Worm (Caenorhabditis elegans): ENCODE results near the gene srj-27.

Gene srj-27

ce11 chrV:15127413-15127812, at the start of gene srj-27:
Gene srj-27 (minus strand): TSS chrV:15127513.
- no peak for TF ChIP-seq fos-1 (tag; optimal IDR thresholded peaks at IDR 0.05)
- TF ChIP-seq ztf-4 (tag; optimal IDR thresholded peaks at IDR 0.05), result no peak
- TF ChIP-seq aly-2 (tag; optimal IDR thresholded peaks at IDR 0.05), result no peak
- no peak for TF ChIP-seq skn-1 (tag; optimal IDR thresholded peaks at IDR 0.05)
- TF ChIP-seq C34F6.9 (tag; optimal IDR thresholded peaks at IDR 0.05), result no peak
- TF ChIP-seq blmp-1 (tag; optimal IDR thresholded peaks at IDR 0.05; ENCODE audit: insufficient read depth), result no peak
- TF ChIP-seq crh-2 (tag; optimal IDR thresholded peaks at IDR 0.05), result no peak
- no peak for TF ChIP-seq ama-1 (optimal IDR thresholded peaks at IDR 0.05)
- TF ChIP-seq mab-5 (tag; optimal IDR thresholded peaks at IDR 0.05), result no peak
- no peak for TF ChIP-seq zag-1 (tag; optimal IDR thresholded peaks at IDR 0.05)
- no peak for TF ChIP-seq ceh-16 (tag; optimal IDR thresholded peaks at IDR 0.05)
- TF ChIP-seq unc-62 (GFP tag; optimal IDR thresholded peaks at IDR 0.05), result no peak
- no peak for TF ChIP-seq nhr-23 (tag; optimal IDR thresholded peaks at IDR 0.05)
- no peak for TF ChIP-seq ZK546.5 (tag; optimal IDR thresholded peaks at IDR 0.05)
- TF ChIP-seq snpc-4 (tag; optimal IDR thresholded peaks at IDR 0.05), result no peak
- no peak for TF ChIP-seq lin-11 (tag; optimal IDR thresholded peaks at IDR 0.05)

ce11 chrV:15175459-15175858, 48.1 kb upstream of the srj-27 start, which contains the start of gene clec-47:
Gene clec-47 (plus strand): TSS chrV:15175759.
- no peak for TF ChIP-seq mdl-1 (tag; optimal IDR thresholded peaks at IDR 0.05)
- no peak for TF ChIP-seq ztf-1 (GFP tag; conservative IDR thresholded peaks at IDR 0.05)
- TF ChIP-seq nhr-10 (tag; optimal IDR thresholded peaks at IDR 0.05), result no peak
- no peak for TF ChIP-seq nhr-21 (tag; optimal IDR thresholded peaks at IDR 0.05)
- TF ChIP-seq nhr-11 (tag; optimal IDR thresholded peaks at IDR 0.05), result no peak
- TF ChIP-seq lin-13 (GFP tag; optimal IDR thresholded peaks at IDR 0.05), result no peak
- no peak for TF ChIP-seq C34F6.9 (tag; optimal IDR thresholded peaks at IDR 0.05)
- TF ChIP-seq mab-5 (tag; optimal IDR thresholded peaks at IDR 0.05), result no peak
- no peak for TF ChIP-seq aly-2 (tag; optimal IDR thresholded peaks at IDR 0.05)
- TF ChIP-seq ama-1 (optimal IDR thresholded peaks at IDR 0.05), result no peak
- TF ChIP-seq unc-62 (GFP tag; optimal IDR thresholded peaks at IDR 0.05), result no peak
- no peak for TF ChIP-seq ztf-11 (tag; optimal IDR thresholded peaks at IDR 0.05)
- no peak for TF ChIP-seq mbf-1 (tag; optimal IDR thresholded peaks at IDR 0.05)
- TF ChIP-seq egl-27 (tag; optimal IDR thresholded peaks at IDR 0.05), result no peak

ce11 chrV:15168018-15168417, 40.7 kb upstream of the srj-27 start:
- TF ChIP-seq nhr-129 (tag; optimal IDR thresholded peaks at IDR 0.05), result peak; percentile 13

ce11 chrV:15162697-15163096, 35.4 kb upstream of the srj-27 start, which contains the start of gene srz-11:
Gene srz-11 (plus strand): TSS chrV:15163082.
- no peak for TF ChIP-seq peb-1 (tag; optimal IDR thresholded peaks at IDR 0.05)
- TF ChIP-seq aly-2 (tag; optimal IDR thresholded peaks at IDR 0.05), result no peak
- TF ChIP-seq snpc-4 (tag; optimal IDR thresholded peaks at IDR 0.05), result no peak
- TF ChIP-seq nhr-25 (tag; optimal IDR thresholded peaks at IDR 0.05), result no peak
- no peak for TF ChIP-seq fos-1 (tag; optimal IDR thresholded peaks at IDR 0.05)
- TF ChIP-seq lsy-2 (tag; optimal IDR thresholded peaks at IDR 0.05), result no peak
- TF ChIP-seq nhr-23 (tag; optimal IDR thresholded peaks at IDR 0.05), result no peak
- no peak for TF ChIP-seq egl-27 (tag; optimal IDR thresholded peaks at IDR 0.05)
- TF ChIP-seq ceh-82 (tag; optimal IDR thresholded peaks at IDR 0.05), result no peak
- no peak for TF ChIP-seq mdl-1 (tag; optimal IDR thresholded peaks at IDR 0.05)

ce11 chrV:15158691-15159090, 31.4 kb upstream of the srj-27 start, which contains the start of gene str-45:
Gene str-45 (plus strand): TSS chrV:15158991.
- TF ChIP-seq mab-5 (tag; optimal IDR thresholded peaks at IDR 0.05) (no peak), nhr-129 (tag; optimal IDR thresholded peaks at IDR 0.05) (no peak), nhr-10 (tag; optimal IDR thresholded peaks at IDR 0.05) (no peak), unc-55 (GFP tag; optimal IDR thresholded peaks at IDR 0.05) (no peak), unc-39 (tag; optimal IDR thresholded peaks at IDR 0.05) (no peak), ztf-1 (GFP tag; conservative IDR thresholded peaks at IDR 0.05) (no peak), lin-13 (GFP tag; optimal IDR thresholded peaks at IDR 0.05) (no peak), ceh-16 (tag; optimal IDR thresholded peaks at IDR 0.05) (no peak), ztf-4 (tag; optimal IDR thresholded peaks at IDR 0.05) (no peak), mdl-1 (tag; optimal IDR thresholded peaks at IDR 0.05) (no peak), sem-4 (tag; optimal IDR thresholded peaks at IDR 0.05) (no peak), nhr-21 (tag; optimal IDR thresholded peaks at IDR 0.05) (no peak), nhr-237 (tag; optimal IDR thresholded peaks at IDR 0.05) (no peak), elt-1 (tag; optimal IDR thresholded peaks at IDR 0.05) (no peak), nhr-23 (tag; optimal IDR thresholded peaks at IDR 0.05) (no peak), nhr-25 (tag; optimal IDR thresholded peaks at IDR 0.05) (no peak), sma-3 (GFP tag; optimal IDR thresholded peaks at IDR 0.05) (no peak), blmp-1 (tag; optimal IDR thresholded peaks at IDR 0.05; ENCODE audit: insufficient read depth) (no peak), egl-27 (tag; optimal IDR thresholded peaks at IDR 0.05) (no peak)
